Fruit fly (Drosophila melanogaster) S2 (cell line): ENCODE measurements around the gene CG3982.

Experiments
- CG8478 ChIP-seq: fragments of >200 bp; optimal IDR thresholded peaks from 2 replicates; lab custom pipeline; 2018
- CTCF ChIP-seq, 2 experiments: fragments of >200 bp; optimal IDR thresholded peaks; 2 replicates each; lab custom pipeline; 2018

dm6 chr3L:9372278-9372975 is 44.8 kb downstream of the CG3982 start, which contains the start of the genes Hsp67Bc, CG4456 and Hsp22:
- TF ChIP-seq CG8478 (lab: Kevin White, UChicago) (no peak), CTCF (optimal IDR thresholded peaks at IDR 0.05; lab: Kevin White, UChicago) (no peak)
